Worm (Caenorhabditis elegans): ENCODE measurements around the gene num-1.
A peak's percentile ranks its signal among the peaks of the same experiment; 100 is the strongest.

ce11 chrV:20851847-20852386 is 22.3 kb downstream of the num-1 start, which contains the start of gene ndua-1:
- TF ChIP-seq elt-3 (tag; optimal IDR thresholded peaks at IDR 0.05) (no peak), sptf-1 (tag; optimal IDR thresholded peaks at IDR 0.05) (peak; percentile 47)

Measured in whole organism, mixed stage, embryonic.